Fruit fly (Drosophila melanogaster) whole organism, prepupa: ENCODE data around the gene CG3191.

Source experiments
- Blimp-1 ChIP-seq: fragments of 200-800 bp; sonication (Bioruptor generic); optimal IDR thresholded peaks from 3 replicates; lab custom pipeline; 2017; ENCODE audit warnings: missing biosample characterization, missing genetic modification characterization, mild to moderate bottlenecking, moderate library complexity, missing genetic modification reagents
- CG11294 ChIP-seq: fragments of 200-800 bp; sonication (Bioruptor generic); IDR thresholded peaks from 2 replicates; pipeline ENCODE4 v1.3.6; 2022; ENCODE audit warnings: missing biosample characterization, missing genetic modification characterization
- CG1621 ChIP-seq: fragments of 200-800 bp; sonication (Bioruptor generic); optimal IDR thresholded peaks from 3 replicates; lab custom pipeline; 2018; ENCODE audit warnings: missing biosample characterization, mild to moderate bottlenecking, missing genetic modification characterization
- CG3032 ChIP-seq: fragments of 200-800 bp; optimal IDR thresholded peaks from 2 replicates; lab custom pipeline; 2019; ENCODE audit warnings: missing biosample characterization, mild to moderate bottlenecking, missing genetic modification characterization, moderate library complexity
- Lpt ChIP-seq: fragments of 200-800 bp; sonication (Bioruptor generic); optimal IDR thresholded peaks from 3 replicates; lab custom pipeline; 2016; ENCODE audit warnings: missing biosample characterization, missing genetic modification characterization
- Sox15 ChIP-seq: fragments of 200-800 bp; sonication (Bioruptor generic); optimal IDR thresholded peaks from 3 replicates; lab custom pipeline; 2016; ENCODE audit warnings: missing biosample characterization, missing genetic modification characterization
- achi ChIP-seq: fragments of 200-800 bp; sonication (Bioruptor generic); optimal IDR thresholded peaks from 3 replicates; lab custom pipeline; 2016; ENCODE audit warnings: missing biosample characterization, missing genetic modification characterization
- lz ChIP-seq: fragments of 200-800 bp; sonication (Bioruptor generic); optimal IDR thresholded peaks from 3 replicates; lab custom pipeline; 2016; ENCODE audit warnings: missing biosample characterization, missing genetic modification characterization
- svp ChIP-seq: fragments of 200-800 bp; sonication (Bioruptor generic); peaks from one replicate; lab custom pipeline; 2016; ENCODE audit warnings: missing biosample characterization, missing genetic modification characterization

DNA sequence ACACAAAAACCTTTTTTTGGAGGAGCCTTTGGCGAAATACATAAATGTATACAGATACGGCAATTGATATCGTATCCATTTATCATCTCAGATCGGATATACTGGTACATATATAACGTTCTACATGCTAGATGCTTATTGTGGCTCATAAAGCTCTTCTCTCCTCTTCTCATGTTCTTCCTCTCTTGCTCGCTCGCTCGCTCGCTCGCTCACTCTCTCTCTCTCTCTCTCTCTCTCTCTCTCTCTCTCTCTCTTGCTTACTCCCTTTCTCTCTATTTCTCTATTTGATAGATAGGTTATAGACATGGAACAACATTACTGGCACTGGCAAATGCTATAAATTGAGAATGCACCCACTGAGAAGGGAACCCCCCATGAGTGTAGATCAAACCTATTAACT is 3.2 kb upstream of the CG3191 start:
- TF ChIP-seq CG3032 (tag; lab: Kevin White, UChicago) (no peak), lz (no peak), svp (no peak), Sox15 (no peak), Lpt (no peak), CG1621 (tag; lab: Kevin White, UChicago) (no peak), Blimp-1 (GFP tag; lab: Kevin White, UChicago) (no peak), CG11294 (GFP tag; lab: Robert Waterston, UW) (no peak), achi (GFP tag; lab: Kevin White, UChicago) (no peak)
